Worm (Caenorhabditis elegans) whole organism, L1 larva: ENCODE results near the gene gpr-1.

Source experiments
- F16B12.6 ChIP-seq: fragments of 150-350 bp; optimal IDR thresholded peaks from 2 replicates; lab custom pipeline; 2014; ENCODE audit warnings: missing biosample characterization, missing genetic modification characterization
- Y116A8C.19 ChIP-seq: sonication (generic microtip); optimal IDR thresholded peaks from 2 replicates; lab custom pipeline; 2016; ENCODE audit warnings: missing compliant biosample characterization, missing genetic modification characterization, borderline replicate concordance
- aha-1 ChIP-seq: fragments of 150-350 bp; optimal IDR thresholded peaks from 2 replicates; lab custom pipeline; 2014; ENCODE audit warnings: missing biosample characterization, missing genetic modification characterization
- alr-1 ChIP-seq: fragments of 200-800 bp; sonication (Bioruptor generic); optimal IDR thresholded peaks from 2 replicates; lab custom pipeline; 2018; ENCODE audit warnings: borderline replicate concordance, mild to moderate bottlenecking, missing genetic modification characterization, missing compliant biosample characterization
- aly-2 ChIP-seq: fragments of 150-350 bp; optimal IDR thresholded peaks from 2 replicates; lab custom pipeline; 2014; ENCODE audit warnings: missing biosample characterization, missing genetic modification characterization
- ceh-88 ChIP-seq: fragments of 200-800 bp; sonication (Bioruptor generic); IDR thresholded peaks from 2 replicates; pipeline ENCODE4 v1.3.6; 2022; ENCODE audit warnings: missing genetic modification characterization, missing compliant biosample characterization
- ces-1 ChIP-seq: fragments of 150-350 bp; optimal IDR thresholded peaks from 2 replicates; lab custom pipeline; 2014; ENCODE audit warnings: missing biosample characterization, missing genetic modification reagents, missing genetic modification characterization
- dpl-1 ChIP-seq, 3 experiments: fragments of 150-350 bp in 2 of 3; sonication (generic microtip) in 1 of 3; optimal IDR thresholded peaks; 2 replicates each; lab custom pipeline; 2014 to 2017; ENCODE audit warnings: missing biosample characterization in 3 of 3, missing genetic modification characterization in 3 of 3, missing genetic modification reagents in 3 of 3
- dsc-1 ChIP-seq: sonication (generic microtip); optimal IDR thresholded peaks from 2 replicates; lab custom pipeline; 2016; ENCODE audit warnings: mild to moderate bottlenecking, missing genetic modification characterization, missing compliant biosample characterization
- efl-1 ChIP-seq, 4 experiments: fragments of 150-350 bp; optimal IDR thresholded peaks in 3 of 4; peaks in 1 of 4; 1 replicate in 1 of 4; 2 replicates in 3 of 4; lab custom pipeline; 2014; ENCODE audit warnings: missing biosample characterization in 2 of 4, missing genetic modification characterization in 2 of 4, missing genetic modification reagents in 2 of 4
- efl-3 ChIP-seq: fragments of 200-800 bp; sonication (Bioruptor generic); optimal IDR thresholded peaks from 2 replicates; lab custom pipeline; 2018; ENCODE audit warnings: mild to moderate bottlenecking, missing genetic modification characterization, missing compliant biosample characterization
- egl-13 ChIP-seq: sonication (generic microtip); optimal IDR thresholded peaks from 2 replicates; lab custom pipeline; 2016; ENCODE audit warnings: missing genotype, missing genetic modification reagents, missing genetic modification characterization, missing compliant biosample characterization
- egl-27 ChIP-seq, 2 experiments: fragments of 150-350 bp in 1 of 2; sonication (generic microtip); optimal IDR thresholded peaks; 3 replicates each; lab custom pipeline; 2017 to 2018; ENCODE audit warnings: missing biosample characterization in 2 of 2, missing genetic modification characterization in 2 of 2, missing genetic modification reagents in 2 of 2
- elt-2 ChIP-seq: sonication (generic microtip); optimal IDR thresholded peaks from 2 replicates; lab custom pipeline; 2016; ENCODE audit warnings: missing genetic modification characterization, mild to moderate bottlenecking, inconsistent platforms, missing compliant biosample characterization, missing genetic modification reagents
- elt-3 ChIP-seq, 6 experiments: fragments of 150-350 bp in 1 of 6; sonication (generic microtip); optimal IDR thresholded peaks; 2 replicates each; lab custom pipeline; 2017 to 2018; ENCODE audit warnings: missing biosample characterization in 6 of 6, missing genetic modification characterization in 6 of 6, inconsistent platforms in 1 of 6
- hlh-4 ChIP-seq: sonication (generic microtip); optimal IDR thresholded peaks from 2 replicates; lab custom pipeline; 2016; ENCODE audit warnings: mild to moderate bottlenecking, missing genetic modification characterization, missing compliant biosample characterization
- irx-1 ChIP-seq: sonication (generic microtip); optimal IDR thresholded peaks from 2 replicates; lab custom pipeline; 2016; ENCODE audit warnings: missing genetic modification characterization, missing compliant biosample characterization
- jun-1 ChIP-seq: fragments of 150-350 bp; optimal IDR thresholded peaks from 2 replicates; lab custom pipeline; 2014; ENCODE audit warnings: missing biosample characterization, missing genetic modification reagents, missing genetic modification characterization
- lin-13 ChIP-seq: fragments of 150-350 bp; optimal IDR thresholded peaks from 2 replicates; lab custom pipeline; 2014; ENCODE audit warnings: missing biosample characterization, missing genetic modification reagents, missing genetic modification characterization
- lin-14 ChIP-seq: fragments of 200-800 bp; sonication (Bioruptor generic); optimal IDR thresholded peaks from 2 replicates; lab custom pipeline; 2018; ENCODE audit warnings: mild to moderate bottlenecking, missing genetic modification characterization, moderate library complexity, missing compliant biosample characterization
- lin-35 ChIP-seq, 2 experiments: fragments of 150-350 bp; optimal IDR thresholded peaks; 2 replicates each; lab custom pipeline; 2014; ENCODE audit warnings: missing biosample characterization in 2 of 2, missing genetic modification characterization in 2 of 2, missing genetic modification reagents in 2 of 2
- lin-39 ChIP-seq: fragments of 150-350 bp; optimal IDR thresholded peaks from 2 replicates; lab custom pipeline; 2014; ENCODE audit warnings: missing biosample characterization, missing genetic modification reagents, missing genetic modification characterization
- lir-3 ChIP-seq: sonication (generic microtip); optimal IDR thresholded peaks from 2 replicates; lab custom pipeline; 2016; ENCODE audit warnings: mild to moderate bottlenecking, missing genetic modification characterization, moderate library complexity, missing compliant biosample characterization; ENCODE audit not compliant: poor library complexity
- mdl-1 ChIP-seq, 2 experiments: fragments of 150-350 bp; optimal IDR thresholded peaks; 2 replicates each; lab custom pipeline; 2014 to 2017; ENCODE audit warnings: missing biosample characterization in 2 of 2, missing genetic modification characterization in 2 of 2, inconsistent platforms in 1 of 2
- mef-2 ChIP-seq: fragments of 150-350 bp; optimal IDR thresholded peaks from 2 replicates; lab custom pipeline; 2014; ENCODE audit warnings: missing biosample characterization, missing genetic modification characterization
- nhr-20 ChIP-seq: sonication (generic microtip); optimal IDR thresholded peaks from 2 replicates; lab custom pipeline; 2016; ENCODE audit warnings: mild to moderate bottlenecking, missing genetic modification characterization, missing compliant biosample characterization
- nhr-237 ChIP-seq: fragments of 150-350 bp; optimal IDR thresholded peaks from 2 replicates; lab custom pipeline; 2014; ENCODE audit warnings: missing biosample characterization, missing genetic modification characterization
- nhr-71 ChIP-seq: sonication (generic microtip); optimal IDR thresholded peaks from 2 replicates; lab custom pipeline; 2016; ENCODE audit warnings: mild to moderate bottlenecking, missing genetic modification characterization, moderate library complexity, missing compliant biosample characterization
- nhr-85 ChIP-seq: sonication (generic microtip); peaks from one replicate; lab custom pipeline; 2016; ENCODE audit warnings: missing genetic modification characterization, inconsistent platforms, missing compliant biosample characterization
- nhr-90 ChIP-seq: sonication (generic microtip); optimal IDR thresholded peaks from 2 replicates; lab custom pipeline; 2016; ENCODE audit warnings: mild to moderate bottlenecking, missing genetic modification characterization, missing compliant biosample characterization; ENCODE audit not compliant: poor library complexity
- pag-3 ChIP-seq: sonication (generic microtip); optimal IDR thresholded peaks from 2 replicates; lab custom pipeline; 2017; ENCODE audit warnings: missing genetic modification characterization, mild to moderate bottlenecking, missing compliant biosample characterization, antibody characterized with exemption, borderline replicate concordance; ENCODE audit not compliant: insufficient read depth
- pqm-1 ChIP-seq: sonication (generic microtip); optimal IDR thresholded peaks from 3 replicates; lab custom pipeline; 2017; ENCODE audit warnings: missing biosample characterization, missing genetic modification characterization
- rnt-1 ChIP-seq: sonication (generic microtip); optimal IDR thresholded peaks from 2 replicates; lab custom pipeline; 2016; ENCODE audit warnings: mild to moderate bottlenecking, missing genetic modification characterization, moderate library complexity, missing compliant biosample characterization
- snpc-4 ChIP-seq: fragments of 150-350 bp; optimal IDR thresholded peaks from 2 replicates; lab custom pipeline; 2014; ENCODE audit warnings: missing biosample characterization, missing genetic modification characterization
- sptf-1 ChIP-seq: fragments of 150-350 bp; optimal IDR thresholded peaks from 2 replicates; lab custom pipeline; 2014; ENCODE audit warnings: missing biosample characterization, missing genetic modification characterization
- sup-37 ChIP-seq: fragments of 200-800 bp; sonication (Bioruptor generic); optimal IDR thresholded peaks from 2 replicates; lab custom pipeline; 2018; ENCODE audit warnings: mild to moderate bottlenecking, missing genetic modification characterization, missing compliant biosample characterization
- tlp-1 ChIP-seq: fragments of 150-350 bp; optimal IDR thresholded peaks from 2 replicates; lab custom pipeline; 2014; ENCODE audit warnings: missing biosample characterization, missing genetic modification characterization
- unc-86 ChIP-seq: sonication (generic microtip); optimal IDR thresholded peaks from 2 replicates; lab custom pipeline; 2016; ENCODE audit warnings: missing genetic modification characterization, missing compliant biosample characterization
- unc-98 ChIP-seq: fragments of 200-800 bp; sonication (Bioruptor generic); IDR thresholded peaks from 2 replicates; pipeline ENCODE4 v1.3.6; 2022; ENCODE audit warnings: missing genetic modification characterization, missing compliant biosample characterization
- zag-1 ChIP-seq: fragments of 150-350 bp; optimal IDR thresholded peaks from 2 replicates; lab custom pipeline; 2014; ENCODE audit warnings: missing biosample characterization, missing genetic modification characterization
- zip-4 ChIP-seq: fragments of 200-800 bp; sonication (Bioruptor generic); optimal IDR thresholded peaks from 2 replicates; lab custom pipeline; 2018; ENCODE audit warnings: mild to moderate bottlenecking, missing genetic modification characterization, moderate library complexity, missing compliant biosample characterization
- ztf-4 ChIP-seq: fragments of 150-350 bp; optimal IDR thresholded peaks from 2 replicates; lab custom pipeline; 2014; ENCODE audit warnings: missing biosample characterization, missing genetic modification characterization

gpr-1 gene

DNA sequence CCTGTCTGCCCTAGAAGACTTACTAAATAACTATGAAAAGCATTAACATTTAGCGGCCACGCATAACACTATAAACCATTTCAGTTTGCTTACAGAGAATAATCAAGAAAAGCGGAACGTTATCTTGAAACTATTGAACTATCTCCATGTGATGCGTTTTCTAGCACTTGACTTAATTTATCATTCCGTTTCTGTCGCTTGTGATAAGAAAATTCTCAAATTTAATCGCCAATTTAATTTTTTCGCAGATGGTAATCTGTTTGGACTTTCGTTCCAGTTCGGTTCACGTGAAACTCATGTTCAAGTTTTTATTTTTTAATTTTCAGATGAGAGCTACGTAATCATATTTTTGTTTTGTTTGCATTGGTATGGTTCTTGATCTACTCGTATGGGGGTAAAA lies 28.2 kb downstream of the gpr-1 start:
- TF ChIP-seq dsc-1 (tag; lab: Kevin White, UChicago) (no peak), sup-37 (no peak), zag-1 (tag; lab: Kevin White, UChicago) (no peak), pqm-1 (tag; lab: Kevin White, UChicago) (no peak), nhr-90 (tag; lab: Kevin White, UChicago) (peak; percentile 27), elt-3 (tag; optimal IDR thresholded peaks at IDR 0.05; lab: Kevin White, UChicago) (peak in 2 of 6 experiments; percentile 26 to 81), elt-2 (tag; lab: Kevin White, UChicago) (peak; percentile 92), snpc-4 (tag; lab: Kevin White, UChicago) (no peak), jun-1 (tag; lab: Kevin White, UChicago) (peak; percentile 41), tlp-1 (peak; percentile 78), Y116A8C.19 (tag; lab: Kevin White, UChicago) (no peak), ces-1 (GFP tag; lab: Kevin White, UChicago) (no peak), ztf-4 (tag; lab: Kevin White, UChicago) (no peak), mef-2 (no peak), dpl-1 (GFP tag; optimal IDR thresholded peaks at IDR 0.05; lab: Kevin White, UChicago) (no peak), efl-1 (optimal IDR thresholded peaks at IDR 0.05; lab: Kevin White, UChicago) (no peak), efl-1 (GFP tag; optimal IDR thresholded peaks at IDR 0.05 in 1 of 2; lab: Kevin White, UChicago) (peak in 1 of 2 experiments; percentile 24), egl-13 (tag; lab: Kevin White, UChicago) (no peak), efl-3 (GFP tag; lab: Kevin White, UChicago) (no peak), lir-3 (tag; lab: Kevin White, UChicago) (no peak), lin-14 (GFP tag; lab: Kevin White, UChicago) (peak; percentile 35), aly-2 (tag; lab: Kevin White, UChicago) (no peak), zip-4 (no peak), nhr-71 (tag; lab: Kevin White, UChicago) (peak; percentile 38), lin-35 (GFP tag; optimal IDR thresholded peaks at IDR 0.05; lab: Kevin White, UChicago) (peak in 1 of 2 experiments; percentile 46), egl-27 (tag; optimal IDR thresholded peaks at IDR 0.05; lab: Kevin White, UChicago) (no peak), hlh-4 (tag; lab: Kevin White, UChicago) (no peak), nhr-20 (tag; lab: Kevin White, UChicago) (peak; percentile 34), nhr-85 (peak; percentile 23), mdl-1 (tag; optimal IDR thresholded peaks at IDR 0.05; lab: Kevin White, UChicago) (peak in 1 of 2 experiments; percentile 23), F16B12.6 (tag; lab: Kevin White, UChicago) (no peak), sptf-1 (tag; lab: Kevin White, UChicago) (no peak)

DNA sequence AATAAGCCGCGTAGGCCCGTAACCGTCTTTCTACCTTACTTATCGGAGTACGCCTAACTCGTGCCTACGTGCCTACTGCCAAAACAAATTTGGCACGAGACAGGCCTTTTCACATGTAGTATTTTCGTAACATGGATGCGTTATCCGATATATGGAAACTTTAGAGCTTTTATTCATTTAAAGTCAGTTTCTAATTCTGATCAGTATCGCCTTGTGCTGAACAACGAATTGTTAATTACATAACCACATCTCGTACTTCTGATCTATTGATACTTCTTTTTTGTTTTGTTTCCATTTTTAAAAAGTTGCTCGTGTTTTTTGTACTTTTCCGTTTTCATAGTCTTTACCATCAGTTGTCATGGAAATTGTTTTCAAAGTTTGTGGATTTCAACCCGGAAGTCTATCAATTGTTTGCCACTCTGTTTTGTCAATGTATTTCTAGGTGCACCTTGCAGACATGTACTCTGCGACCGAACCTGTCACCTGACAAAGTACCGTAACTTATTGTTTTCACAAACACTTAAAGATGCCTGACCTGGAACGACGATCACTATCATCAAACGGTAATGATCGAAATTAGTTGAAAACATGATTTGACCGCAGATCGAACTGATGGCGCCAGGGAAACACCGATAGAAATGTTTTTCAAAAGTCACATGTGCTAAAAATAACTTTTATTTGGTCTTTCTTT lies 29.1 kb downstream of the gpr-1 start:
- TF ChIP-seq lin-39 (tag; lab: Kevin White, UChicago) (no peak), ces-1 (GFP tag; lab: Kevin White, UChicago) (no peak), efl-1 (optimal IDR thresholded peaks at IDR 0.05; lab: Kevin White, UChicago) (no peak), efl-1 (GFP tag; optimal IDR thresholded peaks at IDR 0.05 in 1 of 2; lab: Kevin White, UChicago) (peak in 1 of 2 experiments; percentile 92), irx-1 (tag; lab: Kevin White, UChicago) (no peak), elt-2 (tag; lab: Kevin White, UChicago) (no peak)

DNA sequence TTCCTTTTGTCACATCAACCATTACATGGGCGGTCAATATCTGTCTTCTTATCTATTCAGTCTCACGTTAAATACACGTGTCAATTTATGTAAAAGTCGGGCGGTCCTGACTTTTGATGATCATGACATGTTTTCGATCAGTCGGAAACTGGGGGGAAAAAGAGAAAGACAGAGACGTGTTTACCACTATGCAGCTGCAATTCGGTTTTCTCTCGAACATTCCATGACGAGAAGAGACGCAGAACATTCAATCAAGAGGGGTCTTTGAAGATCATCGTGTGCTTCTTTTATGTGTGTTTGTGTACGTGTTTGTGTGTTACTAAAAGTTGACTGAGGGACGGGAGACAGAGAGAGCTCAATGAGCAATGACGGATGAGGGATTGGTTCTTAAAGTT lies 29.6 kb downstream of the gpr-1 start:
- TF ChIP-seq sup-37 (peak; percentile 18), dsc-1 (tag; lab: Kevin White, UChicago) (peak; percentile 87), ceh-88 (peak; percentile 34; the same call in 1 of the 2 replicates), alr-1 (no peak), unc-86 (tag; lab: Kevin White, UChicago) (no peak), ces-1 (GFP tag; lab: Kevin White, UChicago) (no peak), zag-1 (tag; lab: Kevin White, UChicago) (no peak), egl-13 (tag; lab: Kevin White, UChicago) (peak; percentile 73), irx-1 (tag; lab: Kevin White, UChicago) (peak; percentile 83), lin-13 (GFP tag; lab: Kevin White, UChicago) (peak; percentile 77), unc-98 (GFP tag; lab: Robert Waterston, UW) (peak; percentile 44), hlh-4 (tag; lab: Kevin White, UChicago) (no peak), rnt-1 (tag; lab: Kevin White, UChicago) (peak; percentile 87), nhr-90 (tag; lab: Kevin White, UChicago) (peak; percentile 96), elt-2 (tag; lab: Kevin White, UChicago) (peak; percentile 96), pag-3 (tag; lab: Kevin White, UChicago) (peak; percentile 55), nhr-237 (tag; lab: Kevin White, UChicago) (peak; percentile 66), nhr-20 (tag; lab: Kevin White, UChicago) (peak; percentile 98), elt-3 (tag; optimal IDR thresholded peaks at IDR 0.05; lab: Kevin White, UChicago) (peak in 5 of 6 experiments; percentile 63 to 95 (median 91)), zip-4 (no peak), F16B12.6 (tag; lab: Kevin White, UChicago) (no peak), efl-3 (GFP tag; lab: Kevin White, UChicago) (no peak), egl-27 (tag; optimal IDR thresholded peaks at IDR 0.05; lab: Kevin White, UChicago) (peak; percentile 49 to 55), efl-1 (optimal IDR thresholded peaks at IDR 0.05; lab: Kevin White, UChicago) (peak; percentile 57 to 65), efl-1 (GFP tag; optimal IDR thresholded peaks at IDR 0.05 in 1 of 2; lab: Kevin White, UChicago) (peak; percentile 47 to 95), aha-1 (tag; lab: Kevin White, UChicago) (peak; percentile 34)
